Worm (Caenorhabditis elegans): ENCODE data around the gene Y39A3A.2.

DNA sequence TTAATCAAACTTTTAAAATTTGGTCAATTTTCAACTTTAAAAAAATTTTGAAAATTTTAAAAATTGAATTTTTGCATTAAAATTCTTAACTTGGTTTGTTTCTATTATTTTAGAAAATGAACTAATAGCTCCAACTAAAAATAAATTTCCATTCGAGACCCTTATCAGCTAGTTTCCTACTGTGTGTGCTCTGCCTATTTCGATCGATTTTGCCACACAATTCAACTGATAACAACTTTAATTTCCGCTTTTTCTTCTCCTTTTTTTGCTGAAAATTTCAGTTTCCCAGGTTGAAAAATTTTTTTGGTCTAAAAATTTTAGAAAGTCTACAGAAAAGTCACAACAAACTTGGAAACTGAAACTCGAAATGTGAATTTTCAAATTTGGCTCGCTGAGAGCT, 33.9 kb upstream of the Y39A3A.2 start:
- TF ChIP-seq pqm-1 (tag; optimal IDR thresholded peaks at IDR 0.05) (no peak), ama-1 (optimal IDR thresholded peaks at IDR 0.05) (no peak), pat-9 (tag; optimal IDR thresholded peaks at IDR 0.05) (no peak), ceh-9 (tag; optimal IDR thresholded peaks at IDR 0.05) (no peak), ceh-18 (tag; optimal IDR thresholded peaks at IDR 0.05) (no peak), sox-2 (GFP tag; IDR thresholded peaks at IDR 0.05) (no peak), pha-4 (tag; optimal IDR thresholded peaks at IDR 0.05) (no peak), syd-9 (tag; optimal IDR thresholded peaks at IDR 0.05) (no peak), elt-2 (tag; optimal IDR thresholded peaks at IDR 0.05) (peak; percentile 40), sox-4 (tag; optimal IDR thresholded peaks at IDR 0.05) (no peak), unc-86 (tag; optimal IDR thresholded peaks at IDR 0.05) (no peak), dve-1 (tag; optimal IDR thresholded peaks at IDR 0.05) (no peak), lim-6 (tag; optimal IDR thresholded peaks at IDR 0.05) (no peak)

All from whole organism, late embryonic.